Worm (Caenorhabditis elegans) whole organism, L1 larva: ENCODE results near the gene stc-1.

ENCODE experiments used
- C04F5.9 ChIP-seq: sonication (generic microtip); optimal IDR thresholded peaks from 2 replicates; lab custom pipeline; 2016; ENCODE audit warnings: missing genetic modification characterization, missing compliant biosample characterization
- aha-1 ChIP-seq: fragments of 150-350 bp; optimal IDR thresholded peaks from 2 replicates; lab custom pipeline; 2014; ENCODE audit warnings: missing biosample characterization, missing genetic modification characterization
- alr-1 ChIP-seq: fragments of 200-800 bp; sonication (Bioruptor generic); optimal IDR thresholded peaks from 2 replicates; lab custom pipeline; 2018; ENCODE audit warnings: borderline replicate concordance, mild to moderate bottlenecking, missing genetic modification characterization, missing compliant biosample characterization
- ama-1 ChIP-seq: fragments of 150-350 bp; optimal IDR thresholded peaks from 2 replicates; lab custom pipeline; 2014
- blmp-1 ChIP-seq: fragments of 150-350 bp; optimal IDR thresholded peaks from 2 replicates; lab custom pipeline; 2014; ENCODE audit warnings: missing biosample characterization, missing genetic modification characterization
- ceh-63 ChIP-seq: fragments of 200-800 bp; sonication (Bioruptor generic); optimal IDR thresholded peaks from 2 replicates; lab custom pipeline; 2018; ENCODE audit warnings: mild to moderate bottlenecking, missing genetic modification characterization, missing compliant biosample characterization
- ceh-82 ChIP-seq, 3 experiments: fragments of 150-350 bp in 1 of 3; sonication (generic microtip) in 2 of 3; optimal IDR thresholded peaks; 2 replicates each; lab custom pipeline; 2014 to 2017; ENCODE audit warnings: missing biosample characterization in 3 of 3, missing genetic modification characterization in 3 of 3
- ceh-88 ChIP-seq: fragments of 200-800 bp; sonication (Bioruptor generic); IDR thresholded peaks from 2 replicates; pipeline ENCODE4 v1.3.6; 2022; ENCODE audit warnings: missing genetic modification characterization, missing compliant biosample characterization
- ceh-90 ChIP-seq: sonication (generic microtip); optimal IDR thresholded peaks from 2 replicates; lab custom pipeline; 2016; ENCODE audit warnings: missing genetic modification characterization, missing compliant biosample characterization
- dsc-1 ChIP-seq: sonication (generic microtip); optimal IDR thresholded peaks from 2 replicates; lab custom pipeline; 2016; ENCODE audit warnings: mild to moderate bottlenecking, missing genetic modification characterization, missing compliant biosample characterization
- efl-1 ChIP-seq, 4 experiments: fragments of 150-350 bp; optimal IDR thresholded peaks in 3 of 4; peaks in 1 of 4; 1 replicate in 1 of 4; 2 replicates in 3 of 4; lab custom pipeline; 2014; ENCODE audit warnings: missing biosample characterization in 2 of 4, missing genetic modification characterization in 2 of 4, missing genetic modification reagents in 2 of 4
- egl-27 ChIP-seq, 2 experiments: fragments of 150-350 bp in 1 of 2; sonication (generic microtip); optimal IDR thresholded peaks; 3 replicates each; lab custom pipeline; 2017 to 2018; ENCODE audit warnings: missing biosample characterization in 2 of 2, missing genetic modification characterization in 2 of 2, missing genetic modification reagents in 2 of 2
- elt-2 ChIP-seq: sonication (generic microtip); optimal IDR thresholded peaks from 2 replicates; lab custom pipeline; 2016; ENCODE audit warnings: missing genetic modification characterization, mild to moderate bottlenecking, inconsistent platforms, missing compliant biosample characterization, missing genetic modification reagents
- elt-3 ChIP-seq, 6 experiments: fragments of 150-350 bp in 1 of 6; sonication (generic microtip); optimal IDR thresholded peaks; 2 replicates each; lab custom pipeline; 2017 to 2018; ENCODE audit warnings: missing biosample characterization in 6 of 6, missing genetic modification characterization in 6 of 6, inconsistent platforms in 1 of 6
- fkh-4 ChIP-seq: sonication (generic microtip); optimal IDR thresholded peaks from 2 replicates; lab custom pipeline; 2016; ENCODE audit warnings: missing compliant biosample characterization, missing genetic modification characterization, borderline replicate concordance
- fkh-8 ChIP-seq: sonication (generic microtip); optimal IDR thresholded peaks from 2 replicates; lab custom pipeline; 2016; ENCODE audit warnings: mild to moderate bottlenecking, missing genetic modification characterization, missing compliant biosample characterization
- irx-1 ChIP-seq: sonication (generic microtip); optimal IDR thresholded peaks from 2 replicates; lab custom pipeline; 2016; ENCODE audit warnings: missing genetic modification characterization, missing compliant biosample characterization
- isw-1 ChIP-seq: fragments of 200-800 bp; sonication (Bioruptor generic); IDR thresholded peaks from 2 replicates; pipeline ENCODE4 v1.3.6; 2022; ENCODE audit warnings: missing genetic modification characterization, missing compliant biosample characterization
- lin-14 ChIP-seq: fragments of 200-800 bp; sonication (Bioruptor generic); optimal IDR thresholded peaks from 2 replicates; lab custom pipeline; 2018; ENCODE audit warnings: mild to moderate bottlenecking, missing genetic modification characterization, moderate library complexity, missing compliant biosample characterization
- lin-35 ChIP-seq, 2 experiments: fragments of 150-350 bp; optimal IDR thresholded peaks; 2 replicates each; lab custom pipeline; 2014; ENCODE audit warnings: missing biosample characterization in 2 of 2, missing genetic modification characterization in 2 of 2, missing genetic modification reagents in 2 of 2
- lir-3 ChIP-seq: sonication (generic microtip); optimal IDR thresholded peaks from 2 replicates; lab custom pipeline; 2016; ENCODE audit warnings: mild to moderate bottlenecking, missing genetic modification characterization, moderate library complexity, missing compliant biosample characterization; ENCODE audit not compliant: poor library complexity
- lsy-2 ChIP-seq, 2 experiments: fragments of 150-350 bp; optimal IDR thresholded peaks; 2 replicates each; lab custom pipeline; 2014; ENCODE audit warnings: missing biosample characterization in 2 of 2, missing genetic modification characterization in 2 of 2
- mdl-1 ChIP-seq, 2 experiments: fragments of 150-350 bp; optimal IDR thresholded peaks; 2 replicates each; lab custom pipeline; 2014 to 2017; ENCODE audit warnings: missing biosample characterization in 2 of 2, missing genetic modification characterization in 2 of 2, inconsistent platforms in 1 of 2
- mep-1 ChIP-seq: fragments of 150-350 bp; optimal IDR thresholded peaks from 2 replicates; lab custom pipeline; 2014; ENCODE audit warnings: missing biosample characterization, missing genetic modification characterization
- nhr-12 ChIP-seq: sonication (generic microtip); optimal IDR thresholded peaks from 2 replicates; lab custom pipeline; 2017; ENCODE audit warnings: missing biosample characterization, missing genetic modification characterization
- nhr-47 ChIP-seq: sonication (generic microtip); optimal IDR thresholded peaks from 2 replicates; lab custom pipeline; 2016; ENCODE audit warnings: mild to moderate bottlenecking, missing genetic modification characterization, moderate library complexity, missing compliant biosample characterization
- nhr-76 ChIP-seq: sonication (generic microtip); optimal IDR thresholded peaks from 2 replicates; lab custom pipeline; 2017; ENCODE audit warnings: missing biosample characterization, missing genetic modification characterization
- nhr-77 ChIP-seq: fragments of 150-350 bp; optimal IDR thresholded peaks from 2 replicates; lab custom pipeline; 2014; ENCODE audit warnings: missing biosample characterization, missing genetic modification characterization
- nhr-85 ChIP-seq: sonication (generic microtip); peaks from one replicate; lab custom pipeline; 2016; ENCODE audit warnings: missing genetic modification characterization, inconsistent platforms, missing compliant biosample characterization
- nhr-90 ChIP-seq: sonication (generic microtip); optimal IDR thresholded peaks from 2 replicates; lab custom pipeline; 2016; ENCODE audit warnings: mild to moderate bottlenecking, missing genetic modification characterization, missing compliant biosample characterization; ENCODE audit not compliant: poor library complexity
- pqm-1 ChIP-seq: sonication (generic microtip); optimal IDR thresholded peaks from 3 replicates; lab custom pipeline; 2017; ENCODE audit warnings: missing biosample characterization, missing genetic modification characterization
- rnt-1 ChIP-seq: sonication (generic microtip); optimal IDR thresholded peaks from 2 replicates; lab custom pipeline; 2016; ENCODE audit warnings: mild to moderate bottlenecking, missing genetic modification characterization, moderate library complexity, missing compliant biosample characterization
- snu-23 ChIP-seq: sonication (generic microtip); optimal IDR thresholded peaks from 2 replicates; lab custom pipeline; 2016; ENCODE audit warnings: missing genetic modification characterization, missing compliant biosample characterization
- sox-4 ChIP-seq: sonication (generic microtip); optimal IDR thresholded peaks from 2 replicates; lab custom pipeline; 2016; ENCODE audit warnings: missing genetic modification characterization, missing compliant biosample characterization
- tlp-1 ChIP-seq: fragments of 150-350 bp; optimal IDR thresholded peaks from 2 replicates; lab custom pipeline; 2014; ENCODE audit warnings: missing biosample characterization, missing genetic modification characterization
- unc-86 ChIP-seq: sonication (generic microtip); optimal IDR thresholded peaks from 2 replicates; lab custom pipeline; 2016; ENCODE audit warnings: missing genetic modification characterization, missing compliant biosample characterization
- vab-15 ChIP-seq: sonication (generic microtip); optimal IDR thresholded peaks from 2 replicates; lab custom pipeline; 2017; ENCODE audit warnings: missing genotype, mild to moderate bottlenecking, missing genetic modification characterization, missing compliant biosample characterization
- xbp-1 ChIP-seq: sonication (generic microtip); optimal IDR thresholded peaks from 2 replicates; lab custom pipeline; 2016; ENCODE audit warnings: missing genetic modification characterization, missing compliant biosample characterization
- zag-1 ChIP-seq: fragments of 150-350 bp; optimal IDR thresholded peaks from 2 replicates; lab custom pipeline; 2014; ENCODE audit warnings: missing biosample characterization, missing genetic modification characterization
- ztf-11 ChIP-seq, 2 experiments: sonication (generic microtip); optimal IDR thresholded peaks; 2 replicates each; lab custom pipeline; 2016 to 2017; ENCODE audit warnings: missing genetic modification characterization in 2 of 2, missing biosample characterization in 1 of 2, missing compliant biosample characterization in 1 of 2
- ztf-4 ChIP-seq: fragments of 150-350 bp; optimal IDR thresholded peaks from 2 replicates; lab custom pipeline; 2014; ENCODE audit warnings: missing biosample characterization, missing genetic modification characterization

Gene stc-1

ce11 chrII:8536060-8536459 lies 29.9 kb downstream of the stc-1 start, which contains the start of gene W01C9.2:
W01C9.2 (plus strand) TSS chrII:8536360.
- TF ChIP-seq nhr-85 (tag; lab: Kevin White, UChicago) (no peak), vab-15 (tag; lab: Kevin White, UChicago) (no peak), rnt-1 (tag; lab: Kevin White, UChicago) (no peak), C04F5.9 (no peak), elt-2 (no peak), ztf-11 (tag; optimal IDR thresholded peaks at IDR 0.05; lab: Kevin White, UChicago) (no peak), nhr-12 (tag; lab: Kevin White, UChicago) (no peak)

- TF ChIP-seq blmp-1: peak; percentile 98
- TF ChIP-seq rnt-1 (tag; lab: Kevin White, UChicago): peak; percentile 6
- TF ChIP-seq nhr-76 (tag; lab: Kevin White, UChicago): no peak
- peak; percentile 8 for TF ChIP-seq nhr-85 (tag; lab: Kevin White, UChicago)
- no peak for TF ChIP-seq ama-1
- no peak for TF ChIP-seq ceh-88
- peak; percentile 11 for TF ChIP-seq snu-23 (GFP tag; lab: Kevin White, UChicago)
- TF ChIP-seq efl-1 (optimal IDR thresholded peaks at IDR 0.05; lab: Kevin White, UChicago): no peak
- peak in 1 of 2 experiments; percentile 31 for TF ChIP-seq efl-1 (GFP tag; optimal IDR thresholded peaks at IDR 0.05 in 1 of 2; lab: Kevin White, UChicago)
Measured at ce11 chrII:8532015-8532414, 33.9 kb downstream of the stc-1 start.

ce11 chrII:8531181-8531759 lies 34.7 kb downstream of the stc-1 start, which contains the start of gene gldi-7:
gldi-7 (minus strand) TSS chrII:8531222.
- TF ChIP-seq ceh-90 (no peak), blmp-1 (peak; percentile 11), efl-1 (optimal IDR thresholded peaks at IDR 0.05; lab: Kevin White, UChicago) (no peak), efl-1 (GFP tag; optimal IDR thresholded peaks at IDR 0.05 in 1 of 2; lab: Kevin White, UChicago) (peak in 1 of 2 experiments; percentile 54)

- TF ChIP-seq snu-23 (GFP tag; lab: Kevin White, UChicago) (peak; percentile 13), blmp-1 (peak; percentile 75), elt-3 (tag; optimal IDR thresholded peaks at IDR 0.05; lab: Kevin White, UChicago) (peak in 1 of 6 experiments; percentile 29), nhr-85 (tag; lab: Kevin White, UChicago) (peak; percentile 60), pqm-1 (tag; lab: Kevin White, UChicago) (no peak), mep-1 (peak; percentile 9), nhr-47 (tag; lab: Kevin White, UChicago) (no peak), lsy-2 (tag; optimal IDR thresholded peaks at IDR 0.05; lab: Kevin White, UChicago) (peak in 1 of 2 experiments; percentile 13), lin-14 (GFP tag; lab: Kevin White, UChicago) (peak; percentile 2)
Measured at ce11 chrII:8529176-8529698, 36.7 kb downstream of the stc-1 start.

ce11 chrII:8525133-8525736 lies 40.7 kb downstream of the stc-1 start, which contains the start of the genes prp-9 and mrps-18B:
prp-9 (minus strand) TSS chrII:8525396.
mrps-18B (plus strand) TSS chrII:8525681.
- no peak for TF ChIP-seq ceh-63
- TF ChIP-seq ceh-90: no peak
- peak in 2 of 3 experiments; percentile 27 to 32 for TF ChIP-seq ceh-82 (tag; optimal IDR thresholded peaks at IDR 0.05; lab: Kevin White, UChicago)
- TF ChIP-seq egl-27 (tag; optimal IDR thresholded peaks at IDR 0.05; lab: Kevin White, UChicago): no peak
- TF ChIP-seq zag-1 (tag; lab: Kevin White, UChicago): no peak
- TF ChIP-seq lin-35 (GFP tag; optimal IDR thresholded peaks at IDR 0.05; lab: Kevin White, UChicago): peak in 1 of 2 experiments; percentile 46
- TF ChIP-seq lir-3: peak; percentile 23
- no peak for TF ChIP-seq unc-86 (tag; lab: Kevin White, UChicago)
- no peak for TF ChIP-seq mdl-1 (tag; optimal IDR thresholded peaks at IDR 0.05; lab: Kevin White, UChicago)
- no peak for TF ChIP-seq sox-4 (tag; lab: Kevin White, UChicago)
- TF ChIP-seq irx-1 (tag; lab: Kevin White, UChicago): no peak
- TF ChIP-seq pqm-1 (tag; lab: Kevin White, UChicago): no peak
- no peak for TF ChIP-seq ztf-4 (tag; lab: Kevin White, UChicago)
- no peak for TF ChIP-seq dsc-1 (tag; lab: Kevin White, UChicago)
- TF ChIP-seq fkh-8: no peak
- peak; percentile 31 for TF ChIP-seq nhr-47 (tag; lab: Kevin White, UChicago)
- TF ChIP-seq aha-1 (tag; lab: Kevin White, UChicago): no peak
- TF ChIP-seq tlp-1 (tag; lab: Kevin White, UChicago): no peak
- no peak for TF ChIP-seq isw-1
- no peak for TF ChIP-seq nhr-12 (tag; lab: Kevin White, UChicago)
- TF ChIP-seq nhr-77: no peak
- TF ChIP-seq fkh-4 (tag; lab: Kevin White, UChicago): no peak
- peak; percentile 3 for TF ChIP-seq nhr-90 (tag; lab: Kevin White, UChicago)
- TF ChIP-seq xbp-1: peak; percentile 34
- no peak for TF ChIP-seq alr-1 (tag; lab: Kevin White, UChicago)
